Fruit fly (Drosophila melanogaster) S2 (cell line): Measurements from ENCODE around the gene Hr38.

Experiments
- CG8478 ChIP-seq: fragments of >200 bp; optimal IDR thresholded peaks from 2 replicates; lab custom pipeline; 2018
- CTCF ChIP-seq, 2 experiments: fragments of >200 bp; optimal IDR thresholded peaks; 2 replicates each; lab custom pipeline; 2018

dm6 chr2L:20643144-20643543 is 71.2 kb downstream of the Hr38 start, which contains the start of gene CG17470:
- TF ChIP-seq CTCF (optimal IDR thresholded peaks at IDR 0.05; lab: Kevin White, UChicago) (no peak), CG8478 (lab: Kevin White, UChicago) (no peak)
